Fruit fly (Drosophila melanogaster) whole organism, embryonic: Measurements from ENCODE around the gene Dis3l2.

ENCODE experiments used
- Bdp1 ChIP-seq: fragments of 200-800 bp; sonication (Bioruptor generic); optimal IDR thresholded peaks from 3 replicates; lab custom pipeline; 2016; ENCODE audit warnings: missing biosample characterization, missing genetic modification characterization
- C15 ChIP-seq: fragments of 200-800 bp; sonication (Bioruptor generic); IDR thresholded peaks from 3 replicates; pipeline ENCODE4 v1.3.6; 2022; ENCODE audit warnings: missing biosample characterization, missing genetic modification characterization
- CG1024 ChIP-seq: fragments of 200-800 bp; sonication (Bioruptor generic); IDR thresholded peaks from 2 replicates; pipeline ENCODE4 v1.3.6; 2022; ENCODE audit warnings: missing biosample characterization, missing genetic modification characterization
- CG10431 ChIP-seq: fragments of 200-800 bp; sonication (Bioruptor generic); optimal IDR thresholded peaks from 3 replicates; lab custom pipeline; 2018; ENCODE audit warnings: missing biosample characterization, mild to moderate bottlenecking, missing genetic modification characterization
- CG12104 ChIP-seq: fragments of 200-800 bp; sonication (Bioruptor generic); optimal IDR thresholded peaks from 3 replicates; lab custom pipeline; 2016; ENCODE audit warnings: missing biosample characterization, missing genetic modification characterization
- CG12391 ChIP-seq: fragments of 200-800 bp; sonication (Bioruptor generic); optimal IDR thresholded peaks from 3 replicates; lab custom pipeline; 2018; ENCODE audit warnings: missing biosample characterization, mild to moderate bottlenecking, missing genetic modification characterization, moderate library complexity
- CG12744 ChIP-seq: fragments of 200-800 bp; sonication (Bioruptor generic); optimal IDR thresholded peaks from 2 replicates; lab custom pipeline; 2016; ENCODE audit warnings: missing biosample characterization, missing genetic modification characterization
- CG12942 ChIP-seq: fragments of 200-800 bp; sonication (Bioruptor generic); optimal IDR thresholded peaks from 3 replicates; lab custom pipeline; 2016; ENCODE audit warnings: missing biosample characterization, missing genetic modification characterization
- CG13123 ChIP-seq: fragments of 200-800 bp; sonication (Bioruptor generic); optimal IDR thresholded peaks from 2 replicates; lab custom pipeline; 2016; ENCODE audit warnings: missing biosample characterization, missing genetic modification characterization
- CG13296 ChIP-seq: fragments of 200-800 bp; sonication (Bioruptor generic); optimal IDR thresholded peaks from 3 replicates; lab custom pipeline; 2018; ENCODE audit warnings: missing biosample characterization, mild to moderate bottlenecking, missing genetic modification characterization
- CG13775 ChIP-seq: fragments of 200-800 bp; sonication (Bioruptor generic); optimal IDR thresholded peaks from 3 replicates; lab custom pipeline; 2017; ENCODE audit warnings: missing biosample characterization, mild to moderate bottlenecking, missing genetic modification characterization
- CG15269 ChIP-seq: fragments of 200-800 bp; sonication (Bioruptor generic); optimal IDR thresholded peaks from 2 replicates; lab custom pipeline; 2018; ENCODE audit warnings: missing biosample characterization, mild to moderate bottlenecking, missing genetic modification characterization, moderate library complexity
- CG1529 ChIP-seq: fragments of 200-800 bp; sonication (Bioruptor generic); optimal IDR thresholded peaks from 3 replicates; lab custom pipeline; 2018; ENCODE audit warnings: missing biosample characterization, missing genetic modification characterization
- CG17385 ChIP-seq: fragments of 200-800 bp; sonication (Bioruptor generic); optimal IDR thresholded peaks from 3 replicates; lab custom pipeline; 2018; ENCODE audit warnings: missing biosample characterization, mild to moderate bottlenecking, missing genetic modification characterization
- CG6175 ChIP-seq: fragments of 200-800 bp; sonication (Bioruptor generic); IDR thresholded peaks from 3 replicates; pipeline ENCODE4 v1.3.6; 2022; ENCODE audit warnings: missing biosample characterization, missing genetic modification characterization
- CG8388 ChIP-seq: fragments of 200-800 bp; sonication (Bioruptor generic); optimal IDR thresholded peaks from 2 replicates; lab custom pipeline; 2019; ENCODE audit warnings: missing biosample characterization, mild to moderate bottlenecking, missing genetic modification characterization, moderate library complexity
- Chrac-16 ChIP-seq: fragments of 200-800 bp; sonication (Bioruptor generic); optimal IDR thresholded peaks from 3 replicates; lab custom pipeline; 2016; ENCODE audit warnings: missing biosample characterization, missing genetic modification characterization
- Ets65A ChIP-seq: fragments of 200-800 bp; sonication (Bioruptor generic); peaks from one replicate; lab custom pipeline; 2016; ENCODE audit warnings: missing biosample characterization, missing genetic modification characterization
- Fer2 ChIP-seq: fragments of 200-800 bp; sonication (Bioruptor generic); optimal IDR thresholded peaks from 2 replicates; lab custom pipeline; 2018; ENCODE audit warnings: missing biosample characterization, mild to moderate bottlenecking, missing genetic modification characterization, moderate library complexity
- Gsc ChIP-seq: fragments of 200-800 bp; sonication (Bioruptor generic); IDR thresholded peaks from 2 replicates; pipeline ENCODE4 v1.3.6; 2022; ENCODE audit warnings: missing biosample characterization, missing genetic modification characterization
- Gug ChIP-seq: fragments of 200-800 bp; sonication (Bioruptor generic); IDR thresholded peaks from 4 replicates; pipeline ENCODE4 v1.3.6; 2022; ENCODE audit warnings: missing biosample characterization, missing genetic modification characterization
- H2.0 ChIP-seq: fragments of 200-800 bp; sonication (Bioruptor generic); IDR thresholded peaks from 2 replicates; pipeline ENCODE4 v1.3.6; 2022; ENCODE audit warnings: missing biosample characterization, missing genetic modification characterization
- HHEX ChIP-seq: fragments of 200-800 bp; sonication (Bioruptor generic); optimal IDR thresholded peaks from 3 replicates; lab custom pipeline; 2017; ENCODE audit warnings: missing biosample characterization, mild to moderate bottlenecking, missing genetic modification characterization, missing genetic modification reagents
- HLH3B ChIP-seq: fragments of 200-800 bp; sonication (Bioruptor generic); IDR thresholded peaks from 2 replicates; pipeline ENCODE4 v1.3.6; 2022; ENCODE audit warnings: missing biosample characterization, missing genetic modification characterization
- HmgD ChIP-seq: fragments of 200-800 bp; sonication (Bioruptor generic); optimal IDR thresholded peaks from 3 replicates; lab custom pipeline; 2016; ENCODE audit warnings: missing biosample characterization, missing genetic modification characterization
- Jarid2 ChIP-seq: fragments of 200-800 bp; sonication (Bioruptor generic); optimal IDR thresholded peaks from 3 replicates; lab custom pipeline; 2017; ENCODE audit warnings: mild to moderate bottlenecking, missing biosample characterization, missing genetic modification reagents, missing genetic modification characterization
- Oaz ChIP-seq: fragments of 200-800 bp; sonication (Bioruptor generic); IDR thresholded peaks from 2 replicates; pipeline ENCODE4 v1.3.6; 2022; ENCODE audit warnings: missing biosample characterization, missing genetic modification characterization
- Oli ChIP-seq: fragments of 200-800 bp; sonication (Bioruptor generic); optimal IDR thresholded peaks from 2 replicates; lab custom pipeline; 2018; ENCODE audit warnings: missing biosample characterization, mild to moderate bottlenecking, missing genetic modification characterization, moderate library complexity
- Pdp1 ChIP-seq, 2 experiments: fragments of 200-800 bp; sonication (Bioruptor generic); optimal IDR thresholded peaks; 3 replicates each; lab custom pipeline; 2016; ENCODE audit warnings: missing biosample characterization in 2 of 2, missing genetic modification characterization in 2 of 2, mild to moderate bottlenecking in 1 of 2, moderate library complexity in 1 of 2
- Xbp1 ChIP-seq: fragments of 200-800 bp; sonication (Bioruptor generic); optimal IDR thresholded peaks from 3 replicates; lab custom pipeline; 2016; ENCODE audit warnings: missing biosample characterization, mild to moderate bottlenecking, missing genetic modification characterization
- abd-A ChIP-seq: fragments of 200-800 bp; sonication (Bioruptor generic); optimal IDR thresholded peaks from 3 replicates; lab custom pipeline; 2019; ENCODE audit warnings: missing biosample characterization, mild to moderate bottlenecking, missing genetic modification characterization, moderate library complexity
- crol ChIP-seq: fragments of 200-800 bp; sonication (Bioruptor generic); IDR thresholded peaks from 2 replicates; pipeline ENCODE4 v1.3.6; 2022; ENCODE audit warnings: missing biosample characterization, missing genetic modification characterization
- ems ChIP-seq: fragments of 200-800 bp; sonication (Bioruptor generic); optimal IDR thresholded peaks from 3 replicates; lab custom pipeline; 2016; ENCODE audit warnings: missing biosample characterization, missing genetic modification characterization
- eve ChIP-seq, 2 experiments: fragments of >200 bp; optimal IDR thresholded peaks; 2 replicates each; lab custom pipeline; 2017; ENCODE audit warnings: missing biosample characterization in 2 of 2, missing genetic modification characterization in 2 of 2
- gt ChIP-seq: fragments of 200-800 bp; sonication (Bioruptor generic); IDR thresholded peaks from 2 replicates; pipeline ENCODE4 v1.3.6; 2022; ENCODE audit warnings: missing biosample characterization, missing genetic modification characterization
- h ChIP-seq: fragments of >200 bp; optimal IDR thresholded peaks from 2 replicates; lab custom pipeline; 2017
- her ChIP-seq: fragments of 200-800 bp; sonication (Bioruptor generic); optimal IDR thresholded peaks from 2 replicates; lab custom pipeline; 2016; ENCODE audit warnings: missing biosample characterization, missing genetic modification characterization
- lab ChIP-seq: fragments of 200-800 bp; sonication (Bioruptor generic); optimal IDR thresholded peaks from 3 replicates; lab custom pipeline; 2017; ENCODE audit warnings: missing biosample characterization, missing genetic modification characterization, mild to moderate bottlenecking, moderate library complexity, missing genetic modification reagents
- pfk ChIP-seq: fragments of 200-800 bp; sonication (Bioruptor generic); optimal IDR thresholded peaks from 2 replicates; lab custom pipeline; 2018; ENCODE audit warnings: missing biosample characterization, mild to moderate bottlenecking, missing genetic modification characterization, moderate library complexity
- pros ChIP-seq: fragments of 200-800 bp; sonication (Bioruptor generic); optimal IDR thresholded peaks from 3 replicates; lab custom pipeline; 2019; ENCODE audit warnings: missing biosample characterization, mild to moderate bottlenecking, missing genetic modification characterization, moderate library complexity
- psq ChIP-seq: fragments of 200-800 bp; sonication (Bioruptor generic); optimal IDR thresholded peaks from 2 replicates; lab custom pipeline; 2017; ENCODE audit warnings: missing biosample characterization, missing genetic modification characterization
- salm ChIP-seq: fragments of 200-800 bp; sonication (Bioruptor generic); optimal IDR thresholded peaks from 2 replicates; lab custom pipeline; 2018; ENCODE audit warnings: missing biosample characterization, mild to moderate bottlenecking, missing genetic modification characterization
- schlank ChIP-seq: fragments of 200-800 bp; sonication (Bioruptor generic); optimal IDR thresholded peaks from 2 replicates; lab custom pipeline; 2018; ENCODE audit warnings: missing biosample characterization, mild to moderate bottlenecking, missing genetic modification characterization
- scrt ChIP-seq: fragments of 200-800 bp; sonication (Bioruptor generic); optimal IDR thresholded peaks from 2 replicates; lab custom pipeline; 2018; ENCODE audit warnings: missing biosample characterization, mild to moderate bottlenecking, missing genetic modification characterization, moderate library complexity
- slbo ChIP-seq: fragments of 200-800 bp; sonication (Bioruptor generic); IDR thresholded peaks from 2 replicates; pipeline ENCODE4 v1.3.6; 2022; ENCODE audit warnings: missing biosample characterization, missing genetic modification characterization
- slou ChIP-seq: fragments of 200-800 bp; sonication (Bioruptor generic); optimal IDR thresholded peaks from 3 replicates; lab custom pipeline; 2016; ENCODE audit warnings: missing biosample characterization, missing genetic modification characterization
- unc-4 ChIP-seq: fragments of 200-800 bp; sonication (Bioruptor generic); IDR thresholded peaks from 2 replicates; pipeline ENCODE4 v1.3.6; 2022; ENCODE audit warnings: missing biosample characterization, missing genetic modification characterization; ENCODE audit not compliant: partially characterized antibody
- unpg ChIP-seq: fragments of 200-800 bp; sonication (Bioruptor generic); optimal IDR thresholded peaks from 3 replicates; lab custom pipeline; 2018; ENCODE audit warnings: missing biosample characterization, mild to moderate bottlenecking, missing genetic modification characterization, moderate library complexity
- yki ChIP-seq: fragments of >200 bp; optimal IDR thresholded peaks from 3 replicates; lab custom pipeline; 2018

Dis3l2 gene

dm6 chr3L:224004-224951 lies 11.8 kb downstream of the Dis3l2 start (continued):
- TF ChIP-seq CG15269, result no peak
- peak; percentile 13 for TF ChIP-seq CG13296
- TF ChIP-seq her (GFP tag; lab: Kevin White, UChicago), result peak; percentile 60
- TF ChIP-seq Fer2 (tag; lab: Kevin White, UChicago), result no peak
- TF ChIP-seq CG1529 (GFP tag; lab: Kevin White, UChicago), result no peak
- TF ChIP-seq CG12942 (GFP tag; lab: Kevin White, UChicago), result no peak
- 0 out of 4 replicates have a peak, but pooled peaks have one; percentile 13 for TF ChIP-seq Gug
- TF ChIP-seq gt (GFP tag; lab: Robert Waterston, UW), result no peak
- peak; percentile 20 for TF ChIP-seq Bdp1 (GFP tag; lab: Kevin White, UChicago)
- TF ChIP-seq HHEX, result no peak
- TF ChIP-seq Oaz, result no peak
- TF ChIP-seq schlank (tag; lab: Kevin White, UChicago), result no peak
- no peak for TF ChIP-seq HmgD (GFP tag; lab: Kevin White, UChicago)
- TF ChIP-seq CG13123 (GFP tag; lab: Kevin White, UChicago), result no peak
- TF ChIP-seq Xbp1 (GFP tag; lab: Kevin White, UChicago), result no peak
- TF ChIP-seq h, result no peak
- TF ChIP-seq psq, result no peak
- no peak for TF ChIP-seq CG17385 (GFP tag; lab: Kevin White, UChicago)
- TF ChIP-seq crol (GFP tag; lab: Robert Waterston, UW), result no peak
- peak; percentile 98 for TF ChIP-seq scrt (GFP tag; lab: Kevin White, UChicago)
- peak; percentile 51 for TF ChIP-seq Ets65A (GFP tag; lab: Kevin White, UChicago)
- TF ChIP-seq C15, result peak; percentile 9; the same call in 1 of the 3 replicates
- peak; percentile 58 for TF ChIP-seq CG10431 (GFP tag; lab: Kevin White, UChicago)
- TF ChIP-seq unc-4 (GFP tag; lab: Robert Waterston, UW), result no peak
- peak; percentile 32 for TF ChIP-seq unpg (GFP tag; lab: Kevin White, UChicago)
- peak; percentile 3 for TF ChIP-seq salm (tag; lab: Kevin White, UChicago)
- TF ChIP-seq abd-A, result peak; percentile 82
- TF ChIP-seq Jarid2, result peak; percentile 73
- peak; percentile 29 for TF ChIP-seq CG13775 (GFP tag; lab: Kevin White, UChicago)
- TF ChIP-seq Oli, result no peak
- TF ChIP-seq ems, result no peak
- TF ChIP-seq pfk (GFP tag; lab: Kevin White, UChicago), result peak; percentile 33
- no peak for TF ChIP-seq Gsc (GFP tag; lab: Robert Waterston, UW)
- no peak for TF ChIP-seq slou (GFP tag; lab: Kevin White, UChicago)
- TF ChIP-seq CG1024, result peak; percentile 6; the same call in 1 of the 2 replicates
- peak; percentile 23; the same call in 1 of the 2 replicates for TF ChIP-seq slbo
- no peak for TF ChIP-seq CG12391 (tag; lab: Kevin White, UChicago)
- no peak for TF ChIP-seq yki (lab: Kevin White, UChicago)
- 0 out of 2 replicates have a peak, but pooled peaks have one; percentile 10 for TF ChIP-seq H2.0
- peak; percentile 16 for TF ChIP-seq lab (GFP tag; lab: Kevin White, UChicago)
- no peak for TF ChIP-seq CG12104 (GFP tag; lab: Kevin White, UChicago)
- TF ChIP-seq eve (GFP tag; optimal IDR thresholded peaks at IDR 0.05; lab: Kevin White, UChicago), result no peak
- TF ChIP-seq CG8388 (GFP tag; lab: Kevin White, UChicago), result no peak
- peak; percentile 36 for TF ChIP-seq pros (GFP tag; lab: Kevin White, UChicago)
- peak; percentile 32 for TF ChIP-seq CG12744 (GFP tag; lab: Kevin White, UChicago)
- TF ChIP-seq HLH3B (GFP tag; lab: Robert Waterston, UW), result peak; percentile 11; the same call in 1 of the 2 replicates
- no peak for TF ChIP-seq Chrac-16 (GFP tag; lab: Kevin White, UChicago)
- peak; percentile 72; the same call in 1 of the 3 replicates for TF ChIP-seq CG6175 (GFP tag; lab: Robert Waterston, UW)
- peak in 1 of 2 experiments; percentile 18 for TF ChIP-seq Pdp1 (GFP tag; optimal IDR thresholded peaks at IDR 0.05; lab: Kevin White, UChicago)
